Worm (Caenorhabditis elegans) whole organism, L4 larva: ENCODE results near the gene otpl-6.

Experiments
- daf-12 ChIP-seq: fragments of 150-350 bp; optimal IDR thresholded peaks from 2 replicates; lab custom pipeline; 2014; ENCODE audit warnings: missing biosample characterization, missing genetic modification reagents, missing genetic modification characterization
- jun-1 ChIP-seq: fragments of 150-350 bp; optimal IDR thresholded peaks from 2 replicates; lab custom pipeline; 2014; ENCODE audit warnings: missing biosample characterization, missing genetic modification reagents, missing genetic modification characterization
- pha-4 ChIP-seq, 2 experiments: fragments of 150-350 bp in 1 of 2; fragments of 200-800 bp in 1 of 2; sonication (Bioruptor generic) in 1 of 2; IDR thresholded peaks in 1 of 2; optimal IDR thresholded peaks in 1 of 2; 2 replicates each; pipeline versions ENCODE4 v1.3.6 to Lab custom; 2014 to 2022; ENCODE audit warnings: missing genetic modification characterization in 2 of 2, missing genetic modification reagents in 2 of 2, missing biosample characterization in 1 of 2, missing compliant biosample characterization in 1 of 2

DNA sequence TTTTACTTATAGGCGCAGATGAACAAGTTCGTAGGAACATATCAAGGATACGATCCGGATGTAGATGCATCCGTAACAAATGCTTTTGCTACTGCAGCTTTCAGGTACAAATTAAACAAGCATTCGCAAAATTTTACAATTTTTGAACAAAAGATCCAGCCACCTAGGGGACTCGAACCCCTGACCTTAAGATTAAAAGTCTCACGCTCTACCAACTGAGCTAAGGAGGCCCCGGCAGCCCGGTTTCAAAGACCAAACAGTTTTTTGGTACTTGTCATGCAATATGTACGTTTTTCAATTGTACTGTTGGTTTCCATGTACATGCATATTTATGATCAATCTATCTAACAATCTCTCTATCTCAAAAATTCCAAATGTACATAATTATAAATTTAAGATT lies 26.5 kb upstream of the otpl-6 start:
- TF ChIP-seq jun-1 (tag; lab: Kevin White, UChicago), result no peak
- TF ChIP-seq daf-12 (tag; lab: Kevin White, UChicago), result no peak
- TF ChIP-seq pha-4 (GFP tag; IDR thresholded peaks at IDR 0.05; lab: Robert Waterston, UW), result peak; percentile 53; the same call in 1 of the 2 replicates
- TF ChIP-seq pha-4 (tag; optimal IDR thresholded peaks at IDR 0.05; lab: Kevin White, UChicago), result no peak
